Worm (Caenorhabditis elegans): ENCODE data around the gene C44H4.8.

Gene C44H4.8

DNA sequence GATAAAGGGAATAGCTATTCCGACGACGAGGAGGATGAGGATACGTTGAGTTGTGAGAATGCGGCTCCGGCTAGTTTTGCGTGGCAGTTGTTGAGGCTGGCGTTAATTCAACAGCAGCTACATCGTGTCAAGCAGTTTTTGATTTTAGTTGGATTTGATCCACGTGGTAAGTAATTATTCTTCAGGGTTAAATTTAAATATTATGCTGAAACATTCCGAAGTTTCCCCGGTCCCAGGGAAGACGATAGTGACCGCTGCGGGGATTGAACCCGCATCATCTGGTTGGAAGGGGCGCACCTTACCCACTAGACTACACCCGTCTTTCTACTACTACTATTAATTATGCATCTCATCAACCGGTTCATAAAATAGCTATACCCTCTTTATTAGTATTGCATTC lies 26.3 kb downstream of the C44H4.8 start:
- TF ChIP-seq B0310.2 (tag; optimal IDR thresholded peaks at IDR 0.05) (no peak), ets-7 (tag; optimal IDR thresholded peaks at IDR 0.05) (no peak), pes-1 (GFP tag; IDR thresholded peaks at IDR 0.05) (no peak), hmbx-1 (tag; optimal IDR thresholded peaks at IDR 0.05) (no peak), hmg-4 (GFP tag; optimal IDR thresholded peaks at IDR 0.05) (no peak)

DNA sequence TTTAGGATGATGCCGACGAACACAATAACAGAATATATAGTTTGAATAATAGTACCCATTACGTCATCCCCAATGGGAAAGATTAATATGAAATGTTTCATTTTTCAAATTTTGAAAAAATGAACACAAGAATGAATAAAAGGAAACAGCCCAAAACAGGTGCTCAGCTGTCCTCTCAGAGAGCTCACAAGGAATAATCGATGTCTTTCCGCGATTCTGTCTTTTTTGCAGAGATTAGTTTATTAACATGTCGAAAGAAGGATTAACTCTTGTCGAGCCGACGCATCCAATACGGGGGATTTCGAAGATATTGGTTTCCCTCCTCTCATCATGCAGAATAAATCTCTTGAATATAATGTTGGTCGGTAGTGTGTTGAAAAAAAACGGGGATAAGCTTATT lies 33.9 kb downstream of the C44H4.8 start, which contains the start of gene F54E4.2:
Gene F54E4.2, minus strand, starts transcription at position 101 of the 400 bp plus-strand sequence.
- TF ChIP-seq pes-1 (GFP tag; IDR thresholded peaks at IDR 0.05) (no peak), flt-1 (GFP tag; IDR thresholded peaks at IDR 0.05) (no peak), ets-7 (tag; optimal IDR thresholded peaks at IDR 0.05) (no peak), ceh-36 (tag; optimal IDR thresholded peaks at IDR 0.05) (peak; percentile 37), tbx-11 (GFP tag; IDR thresholded peaks at IDR 0.05) (no peak), hmbx-1 (tag; optimal IDR thresholded peaks at IDR 0.05) (no peak), ceh-13 (GFP tag; optimal IDR thresholded peaks at IDR 0.05) (no peak)

DNA sequence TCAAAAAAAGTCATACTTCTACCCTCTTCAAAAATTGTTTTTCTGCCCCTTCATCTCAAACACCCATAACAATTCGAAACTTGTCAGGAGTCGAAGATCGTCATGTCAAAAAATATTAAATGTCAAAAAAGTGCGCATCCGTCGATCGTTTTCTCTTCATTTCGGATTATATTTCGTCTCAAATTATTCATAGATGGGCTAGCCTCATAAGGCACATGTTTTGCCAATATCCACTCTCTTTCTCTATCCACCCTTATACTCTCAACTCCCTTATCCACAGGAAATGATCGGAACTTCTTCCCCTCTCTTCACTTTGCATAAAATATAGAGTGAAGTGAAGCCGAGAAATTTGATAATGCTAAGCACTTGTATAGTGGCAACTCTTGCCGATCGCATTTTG lies 38.8 kb downstream of the C44H4.8 start:
- TF ChIP-seq flt-1 (GFP tag; IDR thresholded peaks at IDR 0.05): no peak
- no peak for TF ChIP-seq hnd-1 (tag; optimal IDR thresholded peaks at IDR 0.05)
- no peak for TF ChIP-seq tra-4 (tag; optimal IDR thresholded peaks at IDR 0.05)
- TF ChIP-seq hmbx-1 (tag; optimal IDR thresholded peaks at IDR 0.05): no peak
- no peak for TF ChIP-seq sea-1 (GFP tag; conservative IDR thresholded peaks at IDR 0.05)
- TF ChIP-seq ceh-13 (GFP tag; optimal IDR thresholded peaks at IDR 0.05): no peak
- TF ChIP-seq ets-7 (tag; optimal IDR thresholded peaks at IDR 0.05): no peak
- no peak for TF ChIP-seq scrt-1 (GFP tag; IDR thresholded peaks at IDR 0.05)
- TF ChIP-seq B0310.2 (tag; optimal IDR thresholded peaks at IDR 0.05): no peak
- TF ChIP-seq tbx-11 (GFP tag; IDR thresholded peaks at IDR 0.05): no peak
- TF ChIP-seq tbx-37 (GFP tag; conservative IDR thresholded peaks at IDR 0.05): no peak
- no peak for TF ChIP-seq aly-1 (tag; optimal IDR thresholded peaks at IDR 0.05)
- no peak for TF ChIP-seq hmg-4 (GFP tag; optimal IDR thresholded peaks at IDR 0.05)
- no peak for TF ChIP-seq F13C5.2 (tag; optimal IDR thresholded peaks at IDR 0.05)

DNA sequence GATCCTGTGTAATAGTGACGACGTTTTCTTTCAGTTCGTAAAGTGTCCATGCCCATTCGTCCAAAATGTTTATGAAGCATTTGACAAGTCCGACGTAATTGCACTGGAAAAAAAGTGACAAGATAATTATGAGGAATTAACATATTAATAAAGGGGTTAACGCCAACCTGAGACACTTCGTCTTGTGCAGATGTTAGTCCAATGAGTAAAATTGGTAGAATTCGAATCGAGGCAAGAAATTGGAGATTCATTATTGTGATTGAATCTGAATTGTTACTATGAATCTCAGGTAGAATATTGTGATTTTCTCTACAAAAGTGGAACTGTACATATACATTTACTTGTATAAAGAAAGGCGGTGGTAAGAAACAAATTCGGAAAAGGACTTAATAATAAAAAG lies 41.2 kb downstream of the C44H4.8 start, which contains the start of gene F54E4.3:
Gene F54E4.3, minus strand, starts transcription at position 265 of the 400 bp plus-strand sequence.
- TF ChIP-seq ama-1 (optimal IDR thresholded peaks at IDR 0.05) (no peak), hmg-4 (GFP tag; optimal IDR thresholded peaks at IDR 0.05) (no peak), tbx-11 (GFP tag; IDR thresholded peaks at IDR 0.05) (no peak), flt-1 (GFP tag; IDR thresholded peaks at IDR 0.05) (no peak), hnd-1 (tag; optimal IDR thresholded peaks at IDR 0.05) (no peak), hmbx-1 (tag; optimal IDR thresholded peaks at IDR 0.05) (no peak), tra-4 (tag; optimal IDR thresholded peaks at IDR 0.05) (no peak), pes-1 (GFP tag; IDR thresholded peaks at IDR 0.05) (no peak), ceh-36 (tag; optimal IDR thresholded peaks at IDR 0.05) (no peak)

DNA sequence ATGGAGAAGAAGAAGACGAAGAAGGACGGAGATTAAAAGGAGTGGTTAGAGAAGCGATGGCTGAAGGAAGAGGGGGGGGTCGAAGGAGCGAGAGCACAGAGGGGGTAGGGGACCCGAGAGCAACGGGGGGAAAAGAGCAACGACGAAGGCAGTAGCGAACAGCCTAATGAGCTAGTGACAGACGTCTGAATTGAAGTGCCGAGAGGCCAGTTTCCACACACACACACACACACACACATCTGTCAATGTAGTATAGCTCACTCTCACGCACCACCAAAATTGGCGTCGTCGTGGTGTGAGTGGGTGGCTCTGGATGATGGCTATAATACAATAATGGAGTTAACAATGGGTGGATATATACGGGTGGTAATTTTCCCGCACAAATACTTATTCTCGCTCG lies 41.8 kb downstream of the C44H4.8 start:
- TF ChIP-seq tbx-11 (GFP tag; IDR thresholded peaks at IDR 0.05) (no peak), hmg-4 (GFP tag; optimal IDR thresholded peaks at IDR 0.05) (peak; percentile 52), scrt-1 (GFP tag; IDR thresholded peaks at IDR 0.05) (no peak), tra-4 (tag; optimal IDR thresholded peaks at IDR 0.05) (no peak), flt-1 (GFP tag; IDR thresholded peaks at IDR 0.05) (no peak), ceh-36 (tag; optimal IDR thresholded peaks at IDR 0.05) (no peak)

DNA sequence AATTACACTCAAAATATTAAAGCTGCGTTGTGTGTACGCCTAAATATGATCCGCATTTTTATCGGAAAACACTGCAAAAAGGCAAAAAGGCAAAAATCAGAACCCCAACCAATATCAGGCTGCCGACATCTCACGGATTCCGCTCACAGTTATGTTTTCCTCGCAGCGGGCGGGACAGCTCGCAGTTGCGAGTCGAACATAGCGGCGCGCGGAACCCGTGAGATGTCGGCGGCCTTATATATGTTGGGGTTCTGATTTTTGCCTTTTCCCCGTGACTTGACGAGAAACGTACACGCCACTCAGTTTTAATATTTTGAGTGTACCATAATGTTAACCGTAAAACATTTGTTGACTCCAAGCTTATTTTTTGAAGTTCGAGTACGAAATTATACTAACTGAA lies 42.5 kb downstream of the C44H4.8 start:
- no peak for TF ChIP-seq scrt-1 (GFP tag; IDR thresholded peaks at IDR 0.05)
- no peak for TF ChIP-seq tra-4 (tag; optimal IDR thresholded peaks at IDR 0.05)
- no peak for TF ChIP-seq ceh-13 (GFP tag; optimal IDR thresholded peaks at IDR 0.05)
- TF ChIP-seq B0310.2 (tag; optimal IDR thresholded peaks at IDR 0.05): no peak
- no peak for TF ChIP-seq pes-1 (GFP tag; IDR thresholded peaks at IDR 0.05)
- TF ChIP-seq ceh-36 (tag; optimal IDR thresholded peaks at IDR 0.05): no peak
- no peak for TF ChIP-seq ets-7 (tag; optimal IDR thresholded peaks at IDR 0.05)
- TF ChIP-seq aly-1 (tag; optimal IDR thresholded peaks at IDR 0.05): no peak
- TF ChIP-seq hmg-4 (GFP tag; optimal IDR thresholded peaks at IDR 0.05): no peak
- no peak for TF ChIP-seq hmbx-1 (tag; optimal IDR thresholded peaks at IDR 0.05)
- TF ChIP-seq hnd-1 (tag; optimal IDR thresholded peaks at IDR 0.05): no peak

DNA sequence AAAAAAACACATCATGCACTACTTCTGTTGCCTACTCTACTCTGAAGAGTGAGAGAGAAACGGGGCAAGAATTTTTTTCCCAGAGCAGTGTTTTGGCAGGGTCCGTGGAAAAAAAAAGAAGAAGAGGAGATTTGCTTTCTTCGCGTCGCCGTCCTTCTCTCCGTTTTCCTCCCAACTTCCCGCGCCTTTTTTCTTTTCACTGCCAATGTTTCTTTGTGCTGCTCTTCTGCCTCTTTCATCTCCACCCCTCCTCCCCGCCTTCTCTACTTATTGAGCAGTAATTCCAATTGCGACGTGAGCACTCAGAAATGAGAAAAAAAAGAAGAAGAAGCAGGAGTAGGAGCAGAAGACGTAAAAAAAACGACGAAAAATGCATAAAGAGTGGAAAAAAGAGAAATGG lies 45.0 kb downstream of the C44H4.8 start:
- TF ChIP-seq F13C5.2 (tag; optimal IDR thresholded peaks at IDR 0.05) (no peak), sea-1 (GFP tag; conservative IDR thresholded peaks at IDR 0.05) (no peak), hnd-1 (tag; optimal IDR thresholded peaks at IDR 0.05) (no peak), tbx-37 (GFP tag; conservative IDR thresholded peaks at IDR 0.05) (no peak), aly-1 (tag; optimal IDR thresholded peaks at IDR 0.05) (no peak), hmg-4 (GFP tag; optimal IDR thresholded peaks at IDR 0.05) (no peak), scrt-1 (GFP tag; IDR thresholded peaks at IDR 0.05) (no peak), ceh-36 (tag; optimal IDR thresholded peaks at IDR 0.05) (no peak), ceh-13 (GFP tag; optimal IDR thresholded peaks at IDR 0.05) (no peak), flt-1 (GFP tag; IDR thresholded peaks at IDR 0.05) (no peak), hmbx-1 (tag; optimal IDR thresholded peaks at IDR 0.05) (no peak), tbx-11 (GFP tag; IDR thresholded peaks at IDR 0.05) (no peak)

DNA sequence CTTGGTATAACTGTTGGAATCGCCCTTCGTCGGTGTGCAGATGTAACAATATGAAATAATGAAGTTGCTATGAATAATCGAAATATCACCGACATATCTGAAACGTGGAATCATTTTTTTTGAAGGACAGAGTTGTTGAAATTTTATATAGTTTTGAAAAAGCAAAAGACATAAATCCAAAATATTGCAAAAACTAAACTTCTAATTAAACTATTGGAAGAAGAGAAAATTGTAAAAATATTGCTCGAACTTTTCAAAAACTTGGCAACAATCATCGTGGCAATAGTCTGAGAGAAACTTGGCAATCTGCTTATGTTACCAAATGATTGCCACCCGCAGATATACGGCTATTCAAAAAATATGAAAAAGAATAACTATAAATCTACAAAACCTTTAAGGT lies 50.5 kb downstream of the C44H4.8 start, which contains the start of gene F54E4.4:
Gene F54E4.4, minus strand, starts transcription at position 101 of the 400 bp plus-strand sequence.
- TF ChIP-seq flt-1 (GFP tag; IDR thresholded peaks at IDR 0.05) (no peak), ets-7 (tag; optimal IDR thresholded peaks at IDR 0.05) (no peak), tra-4 (tag; optimal IDR thresholded peaks at IDR 0.05) (no peak), hnd-1 (tag; optimal IDR thresholded peaks at IDR 0.05) (no peak), hmbx-1 (tag; optimal IDR thresholded peaks at IDR 0.05) (no peak), sea-1 (GFP tag; conservative IDR thresholded peaks at IDR 0.05) (no peak), B0310.2 (tag; optimal IDR thresholded peaks at IDR 0.05) (no peak), ama-1 (optimal IDR thresholded peaks at IDR 0.05) (no peak), ceh-36 (tag; optimal IDR thresholded peaks at IDR 0.05) (no peak), pes-1 (GFP tag; IDR thresholded peaks at IDR 0.05) (no peak), tbx-11 (GFP tag; IDR thresholded peaks at IDR 0.05) (no peak)

Data from whole organism, early embryonic.